Worm (Caenorhabditis elegans): ENCODE data around the gene rad-50.

- TF ChIP-seq nhr-25 (tag; optimal IDR thresholded peaks at IDR 0.05; ENCODE audit: borderline replicate concordance, insufficient read depth) (no peak), attf-4 (tag; optimal IDR thresholded peaks at IDR 0.05) (no peak), sdz-12 (GFP tag; optimal IDR thresholded peaks at IDR 0.05) (no peak), ceh-62 (tag; optimal IDR thresholded peaks at IDR 0.05) (no peak), mdl-1 (tag; optimal IDR thresholded peaks at IDR 0.05) (no peak), ceh-20 (GFP tag; IDR thresholded peaks at IDR 0.05) (no peak), nhr-11 (tag; optimal IDR thresholded peaks at IDR 0.05) (peak; percentile 9), daf-16 (GFP tag; optimal IDR thresholded peaks at IDR 0.05) (peak in 1 of 2 experiments; percentile 85), daf-16 (tag; optimal IDR thresholded peaks at IDR 0.05) (no peak), unc-39 (tag; optimal IDR thresholded peaks at IDR 0.05) (no peak), zag-1 (tag; optimal IDR thresholded peaks at IDR 0.05) (no peak), lsy-2 (tag; optimal IDR thresholded peaks at IDR 0.05) (no peak), ceh-32 (tag; optimal IDR thresholded peaks at IDR 0.05; ENCODE audit: poor library complexity) (no peak), mes-2 (tag; optimal IDR thresholded peaks at IDR 0.05; ENCODE audit: poor library complexity, severe bottlenecking) (no peak)
Observed at ce11 chrV:12234293-12235004, 11.0 kb upstream of the rad-50 start, which contains the start of gene myo-3.
